Worm (Caenorhabditis elegans): ENCODE data around the gene srsx-14.

ce11 chrIV:5593804-5594214, 33.1 kb downstream of the srsx-14 start:
- TF ChIP-seq ama-1 (optimal IDR thresholded peaks at IDR 0.05) (no peak), ama-1 (GFP tag; optimal IDR thresholded peaks at IDR 0.05) (no peak), Y79H2A.3 (GFP tag; conservative IDR thresholded peaks at IDR 0.05) (no peak), unc-62 (GFP tag; optimal IDR thresholded peaks at IDR 0.05) (no peak), D2030.7 (GFP tag; IDR thresholded peaks at IDR 0.05) (no peak), nhr-179 (tag; optimal IDR thresholded peaks at IDR 0.05) (no peak), B0035.1 (tag; optimal IDR thresholded peaks at IDR 0.05) (no peak), hmg-1.2 (GFP tag; IDR thresholded peaks at IDR 0.05) (no peak), xnd-1 (tag; optimal IDR thresholded peaks at IDR 0.05) (no peak), hrde-1 (tag; optimal IDR thresholded peaks at IDR 0.05; ENCODE audit: borderline replicate concordance) (no peak), ZK185.1 (tag; optimal IDR thresholded peaks at IDR 0.05; ENCODE audit: poor library complexity, severe bottlenecking) (no peak), rcor-1 (GFP tag; IDR thresholded peaks at IDR 0.05) (no peak), him-1 (tag; optimal IDR thresholded peaks at IDR 0.05) (no peak), ztf-26 (tag; optimal IDR thresholded peaks at IDR 0.05) (no peak), nhr-90 (tag; optimal IDR thresholded peaks at IDR 0.05) (no peak)
